Fruit fly (Drosophila melanogaster) whole organism, wandering third instar larva: ENCODE results near the gene lectin-21Cb.

ENCODE experiments used
- Dfd ChIP-seq: fragments of >200 bp; optimal IDR thresholded peaks from 2 replicates; lab custom pipeline; 2017; ENCODE audit warnings: missing biosample characterization, missing genetic modification characterization
- HLH106 ChIP-seq: fragments of 200-800 bp; optimal IDR thresholded peaks from 3 replicates; lab custom pipeline; 2019; ENCODE audit warnings: missing biosample characterization, mild to moderate bottlenecking, missing genetic modification characterization, moderate library complexity
- h ChIP-seq: fragments of 200-800 bp; sonication (Bioruptor generic); optimal IDR thresholded peaks from 3 replicates; lab custom pipeline; 2016; ENCODE audit warnings: missing biosample characterization, mild to moderate bottlenecking, missing genetic modification characterization
- jim ChIP-seq: fragments of 175-275, 200-325 bp; sonication (Bioruptor generic); optimal IDR thresholded peaks from 2 replicates; lab custom pipeline; 2016; ENCODE audit warnings: missing biosample characterization, mild to moderate bottlenecking, missing genetic modification characterization
- tai ChIP-seq: sonication (Bioruptor generic); optimal IDR thresholded peaks from 2 replicates; lab custom pipeline; 2016; ENCODE audit warnings: missing biosample characterization, missing genetic modification characterization

DNA sequence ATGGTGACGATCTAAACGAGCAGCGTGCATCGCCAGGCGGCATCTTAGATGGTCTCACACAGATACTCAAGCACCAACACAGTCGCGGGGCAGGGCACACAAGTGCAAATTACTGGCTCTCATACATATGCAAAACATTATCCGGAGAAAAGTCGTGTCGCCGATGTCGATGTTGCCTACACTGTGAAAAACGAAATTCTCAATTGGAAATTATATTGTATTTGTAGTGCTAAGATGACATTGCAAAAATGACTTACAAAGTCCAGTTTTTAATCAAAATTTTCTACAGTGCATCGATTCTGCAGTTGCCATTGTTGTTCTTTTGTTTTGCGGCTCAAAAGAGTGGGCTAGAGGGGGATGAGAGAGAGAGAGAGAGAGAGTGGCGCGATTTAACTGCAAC, 1.3 kb downstream of the lectin-21Cb start:
- TF ChIP-seq tai (no peak), h (GFP tag; lab: Kevin White, UChicago) (no peak), Dfd (no peak), jim (GFP tag; lab: Kevin White, UChicago) (no peak), HLH106 (tag; lab: Kevin White, UChicago) (no peak)
